Fruit fly (Drosophila melanogaster) whole organism, adult: ENCODE measurements around the gene CG14439.

Experiments used
- CG7045 ChIP-seq: fragments of 200-800 bp; sonication (Bioruptor generic); optimal IDR thresholded peaks from 2 replicates; lab custom pipeline; 2017; ENCODE audit warnings: missing biosample characterization, mild to moderate bottlenecking, missing genetic modification characterization
- CG7101 ChIP-seq: fragments of 200-800 bp; sonication (Bioruptor generic); optimal IDR thresholded peaks from 2 replicates; lab custom pipeline; 2018; ENCODE audit warnings: missing biosample characterization, mild to moderate bottlenecking, missing genetic modification characterization, moderate library complexity
- Clk ChIP-seq: fragments of 200-800 bp; sonication (Bioruptor generic); optimal IDR thresholded peaks from 2 replicates; lab custom pipeline; 2017; ENCODE audit warnings: missing biosample characterization, missing genetic modification characterization
- Crg-1 ChIP-seq: fragments of 200-800 bp; sonication (Bioruptor generic); optimal IDR thresholded peaks from 2 replicates; lab custom pipeline; 2016; ENCODE audit warnings: missing biosample characterization, missing genetic modification characterization
- Hr96 ChIP-seq: fragments of 200-800 bp; sonication (Bioruptor generic); optimal IDR thresholded peaks from 2 replicates; lab custom pipeline; 2016; ENCODE audit warnings: missing biosample characterization, missing genetic modification characterization
- Mnt ChIP-seq: fragments of 200-800 bp; sonication (Bioruptor generic); optimal IDR thresholded peaks from 2 replicates; lab custom pipeline; 2016; ENCODE audit warnings: missing biosample characterization, mild to moderate bottlenecking, missing genetic modification characterization
- cnc ChIP-seq, 2 experiments: fragments of >200 bp; optimal IDR thresholded peaks; 2 replicates each; lab custom pipeline; 2017
- pad ChIP-seq: fragments of 200-800 bp; sonication (Bioruptor generic); optimal IDR thresholded peaks from 3 replicates; lab custom pipeline; 2017; ENCODE audit warnings: missing biosample characterization, missing genetic modification characterization, mild to moderate bottlenecking, moderate library complexity, missing genetic modification reagents
- tj ChIP-seq: fragments of 200-800 bp; sonication (Bioruptor generic); optimal IDR thresholded peaks from 3 replicates; lab custom pipeline; 2017; ENCODE audit warnings: missing biosample characterization, mild to moderate bottlenecking, missing genetic modification characterization, moderate library complexity
- toe ChIP-seq: fragments of 200-800 bp; sonication (Bioruptor generic); optimal IDR thresholded peaks from 2 replicates; lab custom pipeline; 2016; ENCODE audit warnings: missing biosample characterization, missing genetic modification characterization

dm6 chrX:6700263-6700989 lies 46.9 kb upstream of the CG14439 start:
- TF ChIP-seq tj (GFP tag; lab: Kevin White, UChicago) (no peak), CG7045 (no peak), Crg-1 (GFP tag; lab: Kevin White, UChicago) (no peak), Hr96 (GFP tag; lab: Kevin White, UChicago) (no peak), Mnt (GFP tag; lab: Kevin White, UChicago) (peak; percentile 25), cnc (optimal IDR thresholded peaks at IDR 0.05; lab: Kevin White, UChicago) (no peak), pad (GFP tag; lab: Kevin White, UChicago) (no peak), Clk (GFP tag; lab: Kevin White, UChicago) (no peak), toe (GFP tag; lab: Kevin White, UChicago) (no peak), CG7101 (tag; lab: Kevin White, UChicago) (no peak)
